Worm (Caenorhabditis elegans) whole organism, midembryonic: ENCODE data around the gene frk-1.

ENCODE experiments used
- T22C8.4 ChIP-seq: fragments of 200-800 bp; sonication (Bioruptor generic); IDR thresholded peaks from 2 replicates; pipeline ENCODE4 v1.3.6; 2022; ENCODE audit warnings: missing genetic modification characterization, missing compliant biosample characterization
- cog-1 ChIP-seq: sonication (generic microtip); optimal IDR thresholded peaks from 2 replicates; lab custom pipeline; 2016; ENCODE audit warnings: missing genetic modification characterization, missing compliant biosample characterization
- flt-1 ChIP-seq: fragments of 200-800 bp; sonication (Bioruptor generic); IDR thresholded peaks from 2 replicates; pipeline ENCODE4 v1.3.6; 2022; ENCODE audit warnings: missing genetic modification characterization, missing compliant biosample characterization
- klf-2 ChIP-seq: fragments of 200-800 bp; sonication (Bioruptor generic); conservative IDR thresholded peaks from 2 replicates; pipeline ENCODE4 v1.3.6; 2022; ENCODE audit warnings: missing genetic modification reagents, missing genetic modification characterization, missing compliant biosample characterization
- med-1 ChIP-seq: sonication (generic microtip); optimal IDR thresholded peaks from 2 replicates; lab custom pipeline; 2017; ENCODE audit warnings: missing genetic modification characterization, mild to moderate bottlenecking, missing compliant biosample characterization, antibody characterized with exemption, missing genetic modification reagents; ENCODE audit not compliant: insufficient read depth
- ref-1 ChIP-seq: fragments of 200-800 bp; sonication (Bioruptor generic); conservative IDR thresholded peaks from 2 replicates; pipeline ENCODE4 v1.3.6; 2022; ENCODE audit warnings: missing genetic modification reagents, missing genetic modification characterization, missing compliant biosample characterization
- tab-1 ChIP-seq: fragments of 200-800 bp; sonication (Bioruptor generic); IDR thresholded peaks from 2 replicates; pipeline ENCODE4 v1.3.6; 2022; ENCODE audit warnings: missing genetic modification characterization, missing compliant biosample characterization
- ztf-23 ChIP-seq: fragments of 200-800 bp; sonication (Bioruptor generic); IDR thresholded peaks from 2 replicates; pipeline ENCODE4 v1.3.6; 2022; ENCODE audit warnings: missing genetic modification reagents, missing genetic modification characterization, missing compliant biosample characterization
- ztf-29 ChIP-seq: fragments of 200-800 bp; sonication (Bioruptor generic); IDR thresholded peaks from 2 replicates; pipeline ENCODE4 v1.3.6; 2022; ENCODE audit warnings: missing genetic modification reagents, missing genetic modification characterization, missing compliant biosample characterization

frk-1 gene

DNA sequence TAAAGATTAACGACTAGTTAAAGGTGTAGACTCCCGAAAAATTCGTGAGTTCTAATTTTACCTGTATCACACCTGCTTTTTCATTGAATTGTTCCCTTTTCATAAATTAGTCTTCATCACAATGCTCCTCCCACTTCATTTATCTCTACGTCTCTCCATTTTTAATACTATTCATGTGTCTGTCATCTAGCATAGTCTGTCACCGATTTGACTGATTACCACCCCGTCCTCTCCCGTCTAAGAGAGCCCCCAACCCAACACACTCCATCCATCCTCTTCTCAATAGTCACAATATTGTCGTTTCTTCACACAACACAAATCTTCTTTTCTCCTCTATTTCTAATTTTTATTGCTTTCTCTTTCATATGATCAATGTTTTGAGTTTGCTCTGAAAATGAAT is 22.2 kb downstream of the frk-1 start:
- no peak for TF ChIP-seq ztf-29 (GFP tag; lab: Robert Waterston, UW)
- TF ChIP-seq ref-1 (GFP tag; lab: Robert Waterston, UW): no peak
- TF ChIP-seq T22C8.4 (GFP tag; lab: Robert Waterston, UW): no peak
- no peak for TF ChIP-seq flt-1 (GFP tag; lab: Robert Waterston, UW)
- no peak for TF ChIP-seq med-1 (GFP tag; lab: Kevin White, UChicago)
- no peak for TF ChIP-seq cog-1 (tag; lab: Kevin White, UChicago)
- no peak for TF ChIP-seq ztf-23 (GFP tag; lab: Robert Waterston, UW)
- no peak for TF ChIP-seq tab-1
- no peak for TF ChIP-seq klf-2 (GFP tag; lab: Robert Waterston, UW)

DNA sequence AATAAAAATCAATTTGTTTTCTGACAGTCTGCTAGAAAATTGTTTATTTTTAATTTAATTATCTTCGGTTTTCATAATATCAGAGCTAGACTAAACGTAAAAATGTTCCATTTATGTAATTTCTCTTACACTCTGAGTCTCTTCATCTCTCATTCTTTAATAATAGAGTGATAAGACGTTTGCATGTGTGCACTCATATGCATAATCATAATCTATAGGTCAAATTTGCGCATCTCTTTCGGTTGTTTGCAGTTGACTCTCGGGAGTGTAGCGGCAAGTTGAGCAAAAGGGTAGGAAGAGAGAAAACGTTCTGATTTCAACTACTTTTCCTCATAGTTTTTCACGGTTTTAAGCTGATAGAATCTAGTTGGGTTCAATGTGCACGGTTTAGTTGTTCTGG is 23.5 kb downstream of the frk-1 start:
- TF ChIP-seq T22C8.4 (GFP tag; lab: Robert Waterston, UW) (no peak), ztf-29 (GFP tag; lab: Robert Waterston, UW) (no peak), ref-1 (GFP tag; lab: Robert Waterston, UW) (no peak), med-1 (GFP tag; lab: Kevin White, UChicago) (no peak), flt-1 (GFP tag; lab: Robert Waterston, UW) (no peak), tab-1 (no peak), klf-2 (GFP tag; lab: Robert Waterston, UW) (no peak), ztf-23 (GFP tag; lab: Robert Waterston, UW) (no peak), cog-1 (tag; lab: Kevin White, UChicago) (no peak)

DNA sequence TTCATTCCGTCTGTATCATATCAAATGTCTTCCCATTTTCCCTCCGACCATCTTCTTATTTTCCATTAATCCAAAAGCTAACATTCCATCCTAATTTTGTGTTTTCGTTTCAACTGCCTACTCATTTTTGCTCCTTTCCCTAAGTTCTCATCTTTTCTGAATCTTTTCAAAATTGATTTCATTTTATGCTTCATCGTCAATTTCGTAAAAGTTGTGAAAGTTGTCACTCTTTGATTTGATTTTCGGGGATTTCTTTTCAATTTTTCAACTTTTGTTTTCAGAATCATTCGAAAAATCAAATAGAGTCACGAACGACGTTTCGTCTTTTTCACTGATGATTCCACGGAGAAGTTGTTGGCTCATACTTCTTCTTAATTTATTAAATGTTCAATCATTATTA is 24.6 kb downstream of the frk-1 start, which contains the start of gene cwn-2:
Gene cwn-2 (plus strand): TSS at position 276 of the 400 bp plus-strand sequence.
- no peak for TF ChIP-seq cog-1 (tag; lab: Kevin White, UChicago)
- no peak for TF ChIP-seq ref-1 (GFP tag; lab: Robert Waterston, UW)
- TF ChIP-seq T22C8.4 (GFP tag; lab: Robert Waterston, UW): no peak
- no peak for TF ChIP-seq flt-1 (GFP tag; lab: Robert Waterston, UW)
- no peak for TF ChIP-seq ztf-29 (GFP tag; lab: Robert Waterston, UW)
- no peak for TF ChIP-seq med-1 (GFP tag; lab: Kevin White, UChicago)
- TF ChIP-seq klf-2 (GFP tag; lab: Robert Waterston, UW): no peak
- no peak for TF ChIP-seq ztf-23 (GFP tag; lab: Robert Waterston, UW)
- no peak for TF ChIP-seq tab-1

DNA sequence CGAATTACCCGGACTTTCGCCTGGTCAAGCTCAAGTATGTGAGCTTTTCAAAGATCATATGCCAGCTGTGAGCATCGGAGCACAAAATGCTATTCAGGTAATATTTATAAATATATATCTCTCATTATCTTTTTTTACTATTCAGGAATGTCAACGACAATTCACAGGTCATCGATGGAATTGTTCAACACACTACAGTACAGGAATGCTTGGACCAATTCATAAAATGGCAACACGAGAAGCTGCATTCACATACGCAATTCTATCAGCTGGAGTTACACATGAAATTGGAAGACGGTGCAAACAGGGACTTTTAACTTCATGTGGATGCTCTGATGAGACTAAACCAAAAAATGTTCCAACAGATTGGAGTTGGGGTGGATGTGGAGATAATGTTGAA is 25.3 kb downstream of the frk-1 start:
- no peak for TF ChIP-seq ztf-23 (GFP tag; lab: Robert Waterston, UW)
- TF ChIP-seq T22C8.4 (GFP tag; lab: Robert Waterston, UW): no peak
- no peak for TF ChIP-seq ref-1 (GFP tag; lab: Robert Waterston, UW)
- TF ChIP-seq med-1 (GFP tag; lab: Kevin White, UChicago): no peak
- TF ChIP-seq tab-1: no peak
- no peak for TF ChIP-seq ztf-29 (GFP tag; lab: Robert Waterston, UW)
- TF ChIP-seq flt-1 (GFP tag; lab: Robert Waterston, UW): no peak
- no peak for TF ChIP-seq cog-1 (tag; lab: Kevin White, UChicago)
- TF ChIP-seq klf-2 (GFP tag; lab: Robert Waterston, UW): no peak

DNA sequence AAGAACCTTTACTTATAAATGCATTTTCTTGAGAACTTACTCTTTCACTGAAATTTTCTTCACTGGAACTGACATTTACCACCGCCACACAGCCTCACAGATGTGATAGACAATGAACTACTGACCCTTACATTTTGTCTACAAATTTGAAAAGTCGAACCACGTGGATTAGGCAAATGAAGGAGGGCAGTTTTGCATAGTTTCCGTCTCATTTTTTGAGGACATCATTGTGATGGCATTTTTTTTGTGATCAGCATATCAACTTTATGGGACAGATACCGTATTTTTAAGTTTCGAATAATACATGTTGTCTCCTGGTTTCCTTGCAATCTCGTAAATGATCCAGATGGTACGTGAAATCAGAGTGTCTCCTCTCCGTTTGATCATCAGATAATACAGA is 29.5 kb downstream of the frk-1 start, which contains the start of gene W01B6.3:
Gene W01B6.3 (minus strand): TSS at position 101 of the 400 bp plus-strand sequence.
- no peak for TF ChIP-seq klf-2 (GFP tag; lab: Robert Waterston, UW)
- TF ChIP-seq ztf-23 (GFP tag; lab: Robert Waterston, UW): no peak
- TF ChIP-seq cog-1 (tag; lab: Kevin White, UChicago): no peak
- TF ChIP-seq med-1 (GFP tag; lab: Kevin White, UChicago): no peak
- no peak for TF ChIP-seq T22C8.4 (GFP tag; lab: Robert Waterston, UW)
- no peak for TF ChIP-seq ztf-29 (GFP tag; lab: Robert Waterston, UW)
- TF ChIP-seq flt-1 (GFP tag; lab: Robert Waterston, UW): no peak
- TF ChIP-seq tab-1: no peak
- no peak for TF ChIP-seq ref-1 (GFP tag; lab: Robert Waterston, UW)

DNA sequence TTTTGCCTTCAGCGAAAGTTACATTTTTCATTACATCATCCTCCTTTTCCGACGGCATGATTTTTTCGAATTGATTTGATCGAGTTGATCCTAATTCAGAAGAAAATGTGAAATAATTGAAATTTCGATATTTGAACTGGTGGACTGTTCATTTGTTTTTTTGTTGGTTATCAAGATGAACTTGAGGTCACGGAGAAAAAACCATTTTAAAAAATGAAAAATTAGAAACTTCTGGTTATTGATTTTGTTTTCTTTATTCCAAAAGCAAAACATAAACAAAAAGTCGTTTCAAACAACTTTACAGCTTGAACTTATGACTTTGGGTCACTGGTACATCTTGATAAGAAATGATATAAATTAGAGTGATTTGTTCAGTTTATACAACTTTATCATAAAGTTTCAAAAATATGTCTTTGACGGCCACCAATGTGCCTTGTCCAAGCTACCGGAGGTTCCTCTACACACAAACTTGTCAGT is 32.1 kb downstream of the frk-1 start, which contains the start of the genes ttbk-4 and W01B6.4:
Gene ttbk-4 (minus strand): TSS at position 101 of the 477 bp plus-strand sequence.
Gene W01B6.4 (plus strand): TSS at position 427 of the 477 bp plus-strand sequence.
- TF ChIP-seq cog-1 (tag; lab: Kevin White, UChicago) (no peak), flt-1 (GFP tag; lab: Robert Waterston, UW) (no peak), klf-2 (GFP tag; lab: Robert Waterston, UW) (no peak), ztf-23 (GFP tag; lab: Robert Waterston, UW) (no peak), tab-1 (no peak), med-1 (GFP tag; lab: Kevin White, UChicago) (no peak), ztf-29 (GFP tag; lab: Robert Waterston, UW) (no peak), ref-1 (GFP tag; lab: Robert Waterston, UW) (no peak), T22C8.4 (GFP tag; lab: Robert Waterston, UW) (no peak)

DNA sequence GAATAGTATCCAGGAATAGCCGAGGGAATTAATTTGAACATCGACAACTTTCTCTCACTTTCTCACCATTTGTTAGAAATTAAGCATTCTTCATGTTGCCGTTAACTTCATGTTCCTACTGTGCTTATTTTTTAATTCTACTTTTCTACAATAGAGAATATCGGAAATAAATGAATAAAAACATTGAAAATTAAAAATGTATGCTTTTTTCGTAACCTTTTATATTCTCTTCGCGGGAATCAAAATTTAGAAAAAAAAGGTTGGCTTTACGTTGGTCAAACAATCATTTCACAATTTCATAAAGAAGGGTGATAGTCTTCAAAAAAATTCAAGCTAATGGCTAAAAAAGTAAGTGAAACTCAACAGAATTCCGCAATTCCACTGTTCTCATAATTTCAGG is 32.9 kb downstream of the frk-1 start, which contains the start of gene W01B6.5:
Gene W01B6.5 (plus strand): TSS at position 301 of the 400 bp plus-strand sequence.
- TF ChIP-seq klf-2 (GFP tag; lab: Robert Waterston, UW): no peak
- TF ChIP-seq T22C8.4 (GFP tag; lab: Robert Waterston, UW): no peak
- TF ChIP-seq med-1 (GFP tag; lab: Kevin White, UChicago): no peak
- TF ChIP-seq cog-1 (tag; lab: Kevin White, UChicago): no peak
- no peak for TF ChIP-seq tab-1
- no peak for TF ChIP-seq ztf-29 (GFP tag; lab: Robert Waterston, UW)
- TF ChIP-seq ztf-23 (GFP tag; lab: Robert Waterston, UW): no peak
- TF ChIP-seq ref-1 (GFP tag; lab: Robert Waterston, UW): no peak
- no peak for TF ChIP-seq flt-1 (GFP tag; lab: Robert Waterston, UW)

DNA sequence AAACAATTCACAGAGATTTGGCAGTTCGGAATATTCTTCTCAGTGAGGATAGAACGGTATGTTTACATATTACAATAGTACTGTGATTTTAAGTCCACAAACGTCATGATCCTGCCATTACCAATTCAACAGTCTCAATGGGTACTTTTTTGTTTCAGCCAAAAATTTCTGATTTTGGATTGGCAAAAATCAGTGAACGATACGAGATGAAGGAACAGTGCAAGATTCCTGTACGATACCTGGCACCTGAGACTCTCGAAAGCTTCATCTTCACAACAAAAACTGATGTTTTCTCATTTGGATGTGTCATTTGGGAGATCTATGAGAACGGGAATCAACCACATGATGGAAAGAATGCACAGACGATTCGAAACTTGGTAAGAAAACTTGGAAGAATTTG is 35.0 kb downstream of the frk-1 start:
- TF ChIP-seq ztf-23 (GFP tag; lab: Robert Waterston, UW) (no peak), ztf-29 (GFP tag; lab: Robert Waterston, UW) (no peak), tab-1 (no peak), cog-1 (tag; lab: Kevin White, UChicago) (no peak), med-1 (GFP tag; lab: Kevin White, UChicago) (no peak), flt-1 (GFP tag; lab: Robert Waterston, UW) (no peak), T22C8.4 (GFP tag; lab: Robert Waterston, UW) (no peak), ref-1 (GFP tag; lab: Robert Waterston, UW) (no peak), klf-2 (GFP tag; lab: Robert Waterston, UW) (no peak)
